Worm (Caenorhabditis elegans) whole organism, L1 larva: ENCODE data around the gene ttr-7.

Experiments
- ceh-88 ChIP-seq: fragments of 200-800 bp; sonication (Bioruptor generic); IDR thresholded peaks from 2 replicates; pipeline ENCODE4 v1.3.6; 2022; ENCODE audit warnings: missing genetic modification characterization, missing compliant biosample characterization
- nhr-84 ChIP-seq: sonication (generic microtip); optimal IDR thresholded peaks from 2 replicates; lab custom pipeline; 2017; ENCODE audit warnings: missing biosample characterization, missing genetic modification characterization

- no peak for TF ChIP-seq nhr-84 (tag; lab: Kevin White, UChicago)
- no peak for TF ChIP-seq ceh-88 (GFP tag; lab: Robert Waterston, UW)
Measured at ce11 chrIII:614447-614846, 8.6 kb downstream of the ttr-7 start, which contains the start of gene T19C3.3.
